Fruit fly (Drosophila melanogaster): ENCODE measurements around the gene CtsL4.

The CtsL4 gene

DNA sequence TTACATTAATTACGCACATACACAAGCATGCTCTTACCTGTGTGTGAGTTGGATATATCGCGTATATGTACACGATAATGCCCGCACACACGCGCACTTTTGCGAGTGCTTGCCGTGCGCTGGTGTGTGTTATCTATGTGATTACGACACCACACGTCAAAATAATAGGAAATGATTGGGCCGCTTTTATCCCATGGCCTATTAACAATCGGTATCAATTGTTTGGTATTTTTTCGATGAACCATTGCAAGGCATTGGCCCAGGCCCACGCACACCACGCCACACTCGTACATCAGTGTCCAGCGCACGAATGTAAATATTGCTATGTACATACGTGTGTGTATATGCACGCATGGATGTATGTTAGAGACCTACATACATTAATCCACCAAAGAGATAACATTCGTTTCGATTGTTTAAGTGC lies 21.5 kb downstream of the CtsL4 start (continued):
- TF ChIP-seq odd (GFP tag; optimal IDR thresholded peaks at IDR 0.05) (peak; percentile 67), Vsx1 (GFP tag; optimal IDR thresholded peaks at IDR 0.05) (peak; percentile 75), Ssrp (tag; optimal IDR thresholded peaks at IDR 0.05) (no peak), gem (tag; optimal IDR thresholded peaks at IDR 0.05) (peak; percentile 45), Mes4 (GFP tag; optimal IDR thresholded peaks at IDR 0.05) (no peak), CG10431 (GFP tag; optimal IDR thresholded peaks at IDR 0.05) (peak; percentile 74), lbe (GFP tag; optimal IDR thresholded peaks at IDR 0.05) (peak; percentile 72), dm (GFP tag; optimal IDR thresholded peaks at IDR 0.05) (peak; percentile 50), crp (GFP tag; optimal IDR thresholded peaks at IDR 0.05) (no peak), CG14667 (GFP tag; IDR thresholded peaks at IDR 0.05) (no peak), br (optimal IDR thresholded peaks at IDR 0.05) (no peak), stc (GFP tag; IDR thresholded peaks at IDR 0.05) (peak; percentile 71), CG6813 (GFP tag; optimal IDR thresholded peaks at IDR 0.05) (peak; percentile 66), unpg (GFP tag; optimal IDR thresholded peaks at IDR 0.05) (peak; percentile 57), luna (GFP tag; optimal IDR thresholded peaks at IDR 0.05) (no peak), CG12659 (GFP tag; optimal IDR thresholded peaks at IDR 0.05) (peak; percentile 77), TFAM (GFP tag; optimal IDR thresholded peaks at IDR 0.05) (no peak), shn (GFP tag; optimal IDR thresholded peaks at IDR 0.05) (peak; percentile 57), Hr51 (GFP tag; optimal IDR thresholded peaks at IDR 0.05) (peak in 1 of 2 experiments; percentile 40), CG11723 (GFP tag; optimal IDR thresholded peaks at IDR 0.05) (peak; percentile 75), CG9727 (GFP tag; optimal IDR thresholded peaks at IDR 0.05) (peak; percentile 57), sob (GFP tag; IDR thresholded peaks at IDR 0.05) (peak; percentile 72; the same call in 1 of the 2 replicates), Rx (GFP tag; IDR thresholded peaks at IDR 0.05) (no peak), sug (tag; optimal IDR thresholded peaks at IDR 0.05) (peak; percentile 87), CG1602 (GFP tag; optimal IDR thresholded peaks at IDR 0.05) (no peak), CG3163 (GFP tag; optimal IDR thresholded peaks at IDR 0.05) (peak; percentile 63), CG3407 (GFP tag; optimal IDR thresholded peaks at IDR 0.05) (peak; percentile 60), Dfd (GFP tag; optimal IDR thresholded peaks at IDR 0.05) (no peak), Hmx (GFP tag; optimal IDR thresholded peaks at IDR 0.05) (no peak), CG15073 (GFP tag; optimal IDR thresholded peaks at IDR 0.05) (no peak), Bgb (GFP tag; IDR thresholded peaks at IDR 0.05; ENCODE audit: partially characterized antibody) (peak; percentile 74), trh (GFP tag; optimal IDR thresholded peaks at IDR 0.05) (no peak), CG17186 (GFP tag; optimal IDR thresholded peaks at IDR 0.05) (no peak), Six4 (GFP tag; optimal IDR thresholded peaks at IDR 0.05) (peak; percentile 48), BEAF-32 (GFP tag; optimal IDR thresholded peaks at IDR 0.05) (peak; percentile 62), Hand (GFP tag; optimal IDR thresholded peaks at IDR 0.05) (peak; percentile 20), unc-4 (GFP tag; IDR thresholded peaks at IDR 0.05; ENCODE audit: partially characterized antibody) (peak; percentile 67), sqz (GFP tag; optimal IDR thresholded peaks at IDR 0.05) (peak; percentile 76), CG8478 (optimal IDR thresholded peaks at IDR 0.05) (no peak), Optix (GFP tag; IDR thresholded peaks at IDR 0.05) (no peak), Nf-YA (GFP tag; IDR thresholded peaks at IDR 0.05) (no peak), CG32772 (GFP tag; IDR thresholded peaks at IDR 0.05) (no peak), CG1529 (GFP tag; optimal IDR thresholded peaks at IDR 0.05) (peak; percentile 62), CG14710 (tag; optimal IDR thresholded peaks at IDR 0.05) (peak; percentile 56), jigr1 (GFP tag; IDR thresholded peaks at IDR 0.05) (no peak), CG7372 (GFP tag; IDR thresholded peaks at IDR 0.05) (0 out of 2 replicates have a peak, but pooled peaks have one; percentile 10), zfh2 (GFP tag; optimal IDR thresholded peaks at IDR 0.05) (peak; percentile 47), row (GFP tag; IDR thresholded peaks at IDR 0.05) (peak; percentile 70; the same call in 2 of the 3 replicates), CG18599 (GFP tag; optimal IDR thresholded peaks at IDR 0.05) (peak; percentile 84), esg (GFP tag; conservative IDR thresholded peaks at IDR 0.05) (no peak), CG18011 (GFP tag; optimal IDR thresholded peaks at IDR 0.05) (peak; percentile 34)
